Worm (Caenorhabditis elegans) whole organism, late embryonic: ENCODE results near the gene dod-23.
"Not testable (repeated sequence)": the region's sequence is repeated elsewhere in the genome, so short reads cannot be mapped to it uniquely, and the experiment has no call there.

Experiments
- K02D7.2 ChIP-seq: sonication (generic microtip); optimal IDR thresholded peaks from 2 replicates; lab custom pipeline; 2017; ENCODE audit warnings: mild to moderate bottlenecking, missing genetic modification characterization, missing compliant biosample characterization
- K09A11.1 ChIP-seq: sonication (generic microtip); optimal IDR thresholded peaks from 2 replicates; lab custom pipeline; 2017; ENCODE audit warnings: antibody characterized with exemption, mild to moderate bottlenecking, missing genetic modification characterization, missing compliant biosample characterization; ENCODE audit not compliant: insufficient read depth
- ceh-19 ChIP-seq: fragments of 200-800 bp; sonication (Bioruptor generic); optimal IDR thresholded peaks from 2 replicates; lab custom pipeline; 2018; ENCODE audit warnings: mild to moderate bottlenecking, missing genetic modification characterization, missing compliant biosample characterization
- ceh-2 ChIP-seq: sonication (generic microtip); optimal IDR thresholded peaks from 2 replicates; lab custom pipeline; 2016; ENCODE audit warnings: missing genotype, missing genetic modification characterization, missing compliant biosample characterization
- ceh-24 ChIP-seq: sonication (generic microtip); optimal IDR thresholded peaks from 2 replicates; lab custom pipeline; 2016; ENCODE audit warnings: mild to moderate bottlenecking, missing genetic modification characterization, missing compliant biosample characterization
- ceh-30 ChIP-seq: fragments of 150-350 bp; optimal IDR thresholded peaks from 2 replicates; lab custom pipeline; 2014; ENCODE audit warnings: missing biosample characterization, missing genetic modification characterization
- ceh-34 ChIP-seq: sonication (generic microtip); optimal IDR thresholded peaks from 2 replicates; lab custom pipeline; 2016; ENCODE audit warnings: mild to moderate bottlenecking, missing genetic modification characterization, missing compliant biosample characterization
- ceh-45 ChIP-seq: fragments of 200-800 bp; sonication (Bioruptor generic); IDR thresholded peaks from 2 replicates; pipeline ENCODE4 v1.3.6; 2022; ENCODE audit warnings: missing genetic modification reagents, missing genetic modification characterization, missing compliant biosample characterization
- ceh-6 ChIP-seq: fragments of 200-800 bp; sonication (Bioruptor generic); optimal IDR thresholded peaks from 2 replicates; lab custom pipeline; 2018; ENCODE audit warnings: mild to moderate bottlenecking, missing genetic modification characterization, missing compliant biosample characterization
- ceh-9 ChIP-seq: sonication (generic microtip); optimal IDR thresholded peaks from 2 replicates; lab custom pipeline; 2016; ENCODE audit warnings: mild to moderate bottlenecking, missing genetic modification characterization, inconsistent platforms, missing compliant biosample characterization
- dmd-4 ChIP-seq: sonication (generic microtip); optimal IDR thresholded peaks from 2 replicates; lab custom pipeline; 2016; ENCODE audit warnings: borderline replicate concordance, missing genetic modification characterization, missing compliant biosample characterization
- elt-2 ChIP-seq: sonication (generic microtip); optimal IDR thresholded peaks from 2 replicates; lab custom pipeline; 2016; ENCODE audit warnings: missing genetic modification reagents, missing genetic modification characterization, missing compliant biosample characterization
- elt-4 ChIP-seq: sonication (generic microtip); optimal IDR thresholded peaks from 2 replicates; lab custom pipeline; 2016; ENCODE audit warnings: missing genetic modification characterization, missing compliant biosample characterization
- eyg-1 ChIP-seq: sonication (generic microtip); optimal IDR thresholded peaks from 2 replicates; lab custom pipeline; 2016; ENCODE audit warnings: missing genotype, missing genetic modification characterization, missing compliant biosample characterization
- fkh-6 ChIP-seq: sonication (generic microtip); optimal IDR thresholded peaks from 2 replicates; lab custom pipeline; 2016; ENCODE audit warnings: missing genetic modification characterization, missing compliant biosample characterization
- gmeb-2 ChIP-seq: sonication (generic microtip); optimal IDR thresholded peaks from 2 replicates; lab custom pipeline; 2016; ENCODE audit warnings: missing genetic modification characterization, inconsistent platforms, missing compliant biosample characterization
- hlh-13 ChIP-seq: fragments of 200-800 bp; sonication (Bioruptor generic); optimal IDR thresholded peaks from 2 replicates; lab custom pipeline; 2018; ENCODE audit warnings: mild to moderate bottlenecking, missing genetic modification characterization, missing compliant biosample characterization
- hlh-30 ChIP-seq: sonication (generic microtip); optimal IDR thresholded peaks from 2 replicates; lab custom pipeline; 2017; ENCODE audit warnings: antibody characterized with exemption, missing genetic modification characterization, missing compliant biosample characterization; ENCODE audit not compliant: insufficient read depth
- hlh-6 ChIP-seq: sonication (generic microtip); optimal IDR thresholded peaks from 2 replicates; lab custom pipeline; 2016; ENCODE audit warnings: missing genotype, missing genetic modification characterization, missing compliant biosample characterization
- lim-6 ChIP-seq: sonication (generic microtip); optimal IDR thresholded peaks from 2 replicates; lab custom pipeline; 2016; ENCODE audit warnings: missing genetic modification characterization, missing compliant biosample characterization
- lin-11 ChIP-seq: fragments of 200-800 bp; sonication (Bioruptor generic); optimal IDR thresholded peaks from 2 replicates; lab custom pipeline; 2018; ENCODE audit warnings: mild to moderate bottlenecking, missing genetic modification characterization, missing compliant biosample characterization
- madf-2 ChIP-seq: sonication (generic microtip); optimal IDR thresholded peaks from 2 replicates; lab custom pipeline; 2017; ENCODE audit warnings: missing genetic modification characterization, missing compliant biosample characterization
- nhr-11 ChIP-seq: fragments of 150-350 bp; optimal IDR thresholded peaks from 2 replicates; lab custom pipeline; 2014; ENCODE audit warnings: missing biosample characterization, missing genetic modification characterization
- odd-2 ChIP-seq: sonication (generic microtip); optimal IDR thresholded peaks from 2 replicates; lab custom pipeline; 2017; ENCODE audit warnings: antibody characterized with exemption, mild to moderate bottlenecking, missing genetic modification characterization, missing compliant biosample characterization
- pag-3 ChIP-seq: sonication (generic microtip); optimal IDR thresholded peaks from 2 replicates; lab custom pipeline; 2016; ENCODE audit warnings: missing compliant biosample characterization, missing genetic modification characterization, borderline replicate concordance
- pat-9 ChIP-seq: fragments of 200-800 bp; sonication (Bioruptor generic); optimal IDR thresholded peaks from 2 replicates; lab custom pipeline; 2018; ENCODE audit warnings: mild to moderate bottlenecking, missing genetic modification characterization, moderate library complexity, missing compliant biosample characterization
- pqm-1 ChIP-seq: sonication (generic microtip); optimal IDR thresholded peaks from 2 replicates; lab custom pipeline; 2016; ENCODE audit warnings: missing genetic modification characterization, missing compliant biosample characterization
- pros-1 ChIP-seq: fragments of 150-350 bp; optimal IDR thresholded peaks from 2 replicates; lab custom pipeline; 2014; ENCODE audit warnings: missing biosample characterization, missing genetic modification reagents, missing genetic modification characterization
- rnt-1 ChIP-seq: sonication (generic microtip); optimal IDR thresholded peaks from 2 replicates; lab custom pipeline; 2016; ENCODE audit warnings: missing genetic modification characterization, missing compliant biosample characterization
- sdc-2 ChIP-seq: sonication (generic microtip); optimal IDR thresholded peaks from 2 replicates; lab custom pipeline; 2016; ENCODE audit warnings: missing genotype, missing genetic modification characterization, missing compliant biosample characterization
- sox-2 ChIP-seq: fragments of 200-800 bp; sonication (Bioruptor generic); IDR thresholded peaks from 2 replicates; pipeline ENCODE4 v1.3.6; 2022; ENCODE audit warnings: missing genetic modification reagents, missing genetic modification characterization, missing compliant biosample characterization
- sox-4 ChIP-seq: sonication (generic microtip); optimal IDR thresholded peaks from 2 replicates; lab custom pipeline; 2017; ENCODE audit warnings: mild to moderate bottlenecking, missing genetic modification characterization, inconsistent platforms, missing compliant biosample characterization
- tbx-7 ChIP-seq: sonication (generic microtip); optimal IDR thresholded peaks from 2 replicates; lab custom pipeline; 2016; ENCODE audit warnings: missing genotype, missing genetic modification characterization, missing compliant biosample characterization
- unc-3 ChIP-seq, 2 experiments: fragments of 200-800 bp in 1 of 2; sonication (Bioruptor generic) in 1 of 2; sonication (generic microtip) in 1 of 2; conservative IDR thresholded peaks in 1 of 2; optimal IDR thresholded peaks in 1 of 2; 2 replicates each; pipeline versions ENCODE4 v1.3.6 to Lab custom; 2016 to 2022; ENCODE audit warnings: missing compliant biosample characterization in 2 of 2, missing genetic modification characterization in 2 of 2, missing genetic modification reagents in 1 of 2
- unc-55 ChIP-seq: sonication (generic microtip); optimal IDR thresholded peaks from 2 replicates; lab custom pipeline; 2017; ENCODE audit warnings: missing biosample characterization, missing genetic modification reagents, missing genetic modification characterization
- zip-5 ChIP-seq: sonication (generic microtip); optimal IDR thresholded peaks from 2 replicates; lab custom pipeline; 2016; ENCODE audit warnings: missing genetic modification characterization, missing compliant biosample characterization

Gene dod-23

DNA sequence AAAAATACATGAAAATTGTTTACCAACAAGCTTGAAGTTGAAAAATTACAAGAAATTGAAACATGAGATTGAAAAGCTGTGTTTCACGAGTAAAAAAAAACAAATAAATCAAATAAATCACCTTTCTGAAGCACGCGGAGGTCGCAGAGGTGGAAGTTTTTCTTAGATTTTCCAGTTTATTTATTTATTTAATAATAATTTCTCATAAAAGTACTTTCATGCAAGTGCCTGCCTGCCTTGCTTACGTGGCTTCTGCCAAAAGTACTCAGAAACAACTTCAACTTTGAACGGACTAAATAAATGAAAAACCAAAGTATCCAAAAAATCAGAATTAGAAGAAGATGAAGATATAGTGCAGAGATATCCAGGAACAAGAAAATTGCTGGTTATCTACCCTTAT is 33.0 kb upstream of the dod-23 start, which contains the start of gene acp-2:
Gene acp-2 (minus strand): TSS at position 101 of the 400 bp plus-strand sequence.
- TF ChIP-seq ceh-34 (tag; lab: Kevin White, UChicago) (no peak), pag-3 (tag; lab: Kevin White, UChicago) (no peak), pqm-1 (tag; lab: Kevin White, UChicago) (no peak), madf-2 (no peak), pros-1 (tag; lab: Kevin White, UChicago) (no peak), odd-2 (no peak), sox-4 (no peak), ceh-9 (tag; lab: Kevin White, UChicago) (no peak), K02D7.2 (tag; lab: Kevin White, UChicago) (no peak), pat-9 (tag; lab: Kevin White, UChicago) (no peak), hlh-13 (GFP tag; lab: Kevin White, UChicago) (no peak)

DNA sequence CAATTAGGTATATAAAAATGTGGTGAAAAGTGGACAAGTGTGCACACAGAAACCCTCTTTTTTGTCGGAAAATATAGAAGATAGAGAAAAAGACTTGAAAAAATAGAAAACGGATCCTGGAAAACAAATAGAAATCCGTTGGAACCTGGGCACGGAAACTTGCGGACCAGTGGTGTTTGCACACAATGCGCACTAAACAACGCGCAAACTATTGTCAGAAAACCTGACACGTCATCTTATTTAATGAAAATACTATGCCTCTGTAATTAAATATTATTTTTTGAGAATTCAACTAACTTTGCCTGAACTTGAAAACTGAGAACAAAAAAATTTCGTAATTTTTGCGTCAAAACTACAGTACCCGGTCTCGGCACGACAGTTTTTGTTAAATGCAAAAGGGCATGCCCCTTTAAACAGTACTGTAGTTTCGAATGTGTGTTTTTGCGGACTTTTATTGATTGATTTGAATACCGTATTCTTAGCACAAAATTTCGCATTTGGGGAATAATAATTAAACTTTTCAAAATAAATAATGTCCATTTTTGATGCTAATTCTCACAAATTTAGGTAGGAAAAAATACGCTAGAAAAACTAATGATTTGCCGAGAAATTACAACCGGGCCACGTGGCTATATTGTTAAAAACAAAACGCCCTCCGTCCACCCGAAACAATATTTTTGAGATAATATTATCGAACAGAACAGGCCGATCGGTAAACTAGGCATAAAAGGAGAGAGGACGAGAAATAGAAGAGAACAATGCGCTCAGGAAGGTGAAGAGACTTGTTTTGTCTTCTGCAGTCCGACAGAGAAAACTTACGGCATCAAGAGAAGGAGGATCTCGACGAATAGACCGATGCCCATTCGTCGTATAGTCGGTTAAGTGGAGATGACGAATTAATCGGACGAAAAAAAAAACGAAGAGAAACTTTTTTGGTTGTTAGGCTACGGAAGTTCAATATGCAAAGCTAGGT is 30.3 kb upstream of the dod-23 start:
- TF ChIP-seq lim-6 (tag; lab: Kevin White, UChicago) (no peak), eyg-1 (tag; lab: Kevin White, UChicago) (no peak), ceh-45 (GFP tag; lab: Robert Waterston, UW) (no peak), rnt-1 (tag; lab: Kevin White, UChicago) (no peak)

DNA sequence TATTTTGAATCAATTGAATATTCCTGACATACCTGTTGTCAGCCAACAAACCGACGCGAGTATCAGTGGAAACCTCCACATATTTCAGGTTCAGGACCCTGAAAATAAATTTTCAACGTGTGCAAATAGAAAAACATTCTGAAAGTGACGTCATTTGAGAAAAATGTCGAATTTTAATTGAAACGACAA is 29.7 kb upstream of the dod-23 start, which contains the start of gene F14E5.2:
Gene F14E5.2 (minus strand): TSS at position 101 of the 189 bp plus-strand sequence.
- no peak for TF ChIP-seq elt-2 (tag; lab: Kevin White, UChicago)
- no peak for TF ChIP-seq pqm-1 (tag; lab: Kevin White, UChicago)

DNA sequence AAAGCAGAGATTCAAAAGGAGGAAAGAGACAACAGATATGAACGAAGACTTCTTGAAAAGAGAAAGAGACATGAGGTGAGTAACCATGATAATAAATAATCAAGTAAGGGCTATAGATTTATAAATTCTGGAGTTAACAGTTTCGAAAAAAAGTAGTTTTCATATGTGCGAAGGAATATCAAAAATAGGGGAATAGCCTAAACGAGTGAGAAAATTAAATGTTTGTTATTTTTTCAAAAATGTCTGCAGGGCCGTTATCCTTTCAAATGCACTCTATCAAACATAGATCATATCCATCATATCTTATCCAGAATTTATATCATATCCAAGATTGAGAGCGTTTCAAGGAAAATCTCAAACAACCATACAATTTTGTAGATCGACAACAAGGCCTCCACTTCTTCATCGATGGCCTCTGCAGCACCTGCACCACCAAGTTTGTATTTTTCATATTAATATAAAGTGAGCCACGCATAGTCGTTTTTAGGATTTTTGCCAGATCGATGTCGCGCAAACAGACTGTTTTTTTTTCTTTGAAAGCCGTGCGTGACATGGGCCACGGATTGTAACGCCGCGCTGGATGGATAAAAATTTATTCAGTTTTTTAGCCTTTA is 21.9 kb upstream of the dod-23 start:
- no peak for TF ChIP-seq madf-2
- no peak for TF ChIP-seq ceh-6 (GFP tag; lab: Kevin White, UChicago)
- no peak for TF ChIP-seq ceh-30 (tag; lab: Kevin White, UChicago)
- TF ChIP-seq elt-4 (tag; lab: Kevin White, UChicago), result no peak
- no peak for TF ChIP-seq nhr-11 (tag; lab: Kevin White, UChicago)
- TF ChIP-seq sdc-2 (tag; lab: Kevin White, UChicago), result no peak
- no peak for TF ChIP-seq K09A11.1 (tag; lab: Kevin White, UChicago)
- no peak for TF ChIP-seq hlh-6 (tag; lab: Kevin White, UChicago)
- no peak for TF ChIP-seq lin-11 (tag; lab: Kevin White, UChicago)
- no peak for TF ChIP-seq ceh-2 (tag; lab: Kevin White, UChicago)
- no peak for TF ChIP-seq tbx-7 (tag; lab: Kevin White, UChicago)
- TF ChIP-seq, all 69 proteins: peak for 0

DNA sequence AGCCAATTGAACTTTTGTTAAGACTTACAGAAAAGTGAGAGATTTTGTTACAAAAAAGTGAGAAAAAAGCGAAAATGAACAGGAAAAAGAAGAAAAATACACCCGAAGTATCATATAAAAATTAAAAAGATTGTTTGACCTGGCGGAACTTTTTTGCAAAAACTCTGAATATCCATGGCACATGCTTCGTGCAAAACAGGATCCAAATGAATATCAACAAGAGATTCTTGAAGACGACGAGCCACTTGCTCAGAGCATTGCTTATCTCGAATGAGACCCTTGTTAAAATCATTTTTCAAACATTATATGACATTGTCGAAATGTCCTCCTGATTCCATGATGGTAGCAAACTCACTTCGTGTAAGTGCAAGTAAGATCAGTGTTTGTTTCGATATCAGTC is 20.8 kb upstream of the dod-23 start, which contains the start of gene F14E5.8:
Gene F14E5.8 (plus strand): TSS at position 301 of the 400 bp plus-strand sequence.
- TF ChIP-seq hlh-13 (GFP tag; lab: Kevin White, UChicago); ceh-9 (tag; lab: Kevin White, UChicago); ceh-30 (tag; lab: Kevin White, UChicago): not testable (repeated sequence)

DNA sequence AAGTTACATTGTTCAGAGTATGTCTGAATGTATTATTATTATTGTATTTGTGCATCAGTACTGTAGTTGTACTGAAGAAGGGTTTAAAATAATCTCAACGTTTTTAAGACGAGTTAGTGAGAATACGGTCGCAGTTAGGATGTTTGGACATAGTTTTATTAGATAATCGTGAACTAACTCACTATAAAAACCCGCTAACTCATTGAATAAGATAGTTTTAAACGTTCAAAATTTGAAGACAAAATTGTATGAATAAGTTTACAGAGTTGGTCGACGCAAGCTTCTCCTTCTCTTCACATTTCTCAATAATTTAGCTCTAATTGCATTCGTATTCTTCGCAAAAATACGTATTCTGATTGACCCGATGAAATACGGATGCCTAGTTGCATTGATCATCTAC is 20.1 kb upstream of the dod-23 start:
- TF ChIP-seq odd-2 (no peak), lim-6 (tag; lab: Kevin White, UChicago) (no peak), dmd-4 (tag; lab: Kevin White, UChicago) (no peak), unc-55 (no peak), unc-3 (GFP tag; conservative IDR thresholded peaks at IDR 0.05; lab: Robert Waterston, UW) (no peak), unc-3 (tag; optimal IDR thresholded peaks at IDR 0.05; lab: Kevin White, UChicago) (no peak), ceh-19 (GFP tag; lab: Kevin White, UChicago) (no peak), sox-2 (GFP tag; lab: Robert Waterston, UW) (no peak), fkh-6 (tag; lab: Kevin White, UChicago) (no peak), zip-5 (no peak), elt-4 (tag; lab: Kevin White, UChicago) (no peak), ceh-30 (tag; lab: Kevin White, UChicago) (no peak), pag-3 (tag; lab: Kevin White, UChicago) (no peak), hlh-30 (no peak), ceh-24 (tag; lab: Kevin White, UChicago) (no peak), gmeb-2 (tag; lab: Kevin White, UChicago) (no peak), ceh-2 (tag; lab: Kevin White, UChicago) (no peak)
